Worm (Caenorhabditis elegans): Measurements from ENCODE around the gene abf-6.

The abf-6 gene

ce11 chrX:12826782-12827181 is 32.9 kb downstream of the abf-6 start:
- TF ChIP-seq nfya-1 (tag; optimal IDR thresholded peaks at IDR 0.05; ENCODE audit: insufficient read depth) = no peak
- TF ChIP-seq snpc-4 (tag; optimal IDR thresholded peaks at IDR 0.05) = no peak
- TF ChIP-seq elt-1 (tag; optimal IDR thresholded peaks at IDR 0.05) = no peak
- no peak for TF ChIP-seq eor-1 (tag; optimal IDR thresholded peaks at IDR 0.05)
- TF ChIP-seq ama-1 (optimal IDR thresholded peaks at IDR 0.05) = no peak
- no peak for TF ChIP-seq ceh-28 (tag; optimal IDR thresholded peaks at IDR 0.05)
- TF ChIP-seq fkh-2 (tag; optimal IDR thresholded peaks at IDR 0.05) = no peak
- no peak for TF ChIP-seq elt-2 (tag; optimal IDR thresholded peaks at IDR 0.05)
- no peak for TF ChIP-seq nhr-43 (tag; optimal IDR thresholded peaks at IDR 0.05; ENCODE audit: poor library complexity, severe bottlenecking)
- TF ChIP-seq ceh-16 (tag; optimal IDR thresholded peaks at IDR 0.05) = no peak

- TF ChIP-seq hmg-11 (tag; optimal IDR thresholded peaks at IDR 0.05) (peak; percentile 19), nfya-1 (tag; optimal IDR thresholded peaks at IDR 0.05; ENCODE audit: insufficient read depth) (peak; percentile 43), fkh-2 (tag; optimal IDR thresholded peaks at IDR 0.05) (no peak), ceh-82 (tag; optimal IDR thresholded peaks at IDR 0.05) (no peak), zag-1 (tag; optimal IDR thresholded peaks at IDR 0.05) (no peak), ama-1 (optimal IDR thresholded peaks at IDR 0.05) (no peak), lin-39 (tag; optimal IDR thresholded peaks at IDR 0.05) (peak; percentile 53), ztf-11 (tag; optimal IDR thresholded peaks at IDR 0.05) (no peak), nhr-23 (tag; optimal IDR thresholded peaks at IDR 0.05) (no peak), lin-15B (tag; optimal IDR thresholded peaks at IDR 0.05) (no peak), aly-2 (tag; optimal IDR thresholded peaks at IDR 0.05) (no peak), fkh-10 (GFP tag; optimal IDR thresholded peaks at IDR 0.05) (no peak), tbx-2 (tag; optimal IDR thresholded peaks at IDR 0.05) (no peak), unc-39 (tag; optimal IDR thresholded peaks at IDR 0.05) (no peak), ceh-9 (tag; optimal IDR thresholded peaks at IDR 0.05) (no peak), mml-1 (tag; optimal IDR thresholded peaks at IDR 0.05) (no peak), daf-12 (tag; optimal IDR thresholded peaks at IDR 0.05) (no peak), elt-3 (tag; optimal IDR thresholded peaks at IDR 0.05) (no peak), nhr-76 (tag; optimal IDR thresholded peaks at IDR 0.05) (no peak), nhr-12 (tag; optimal IDR thresholded peaks at IDR 0.05) (no peak)
Measured at ce11 chrX:12827741-12828408, 34.0 kb downstream of the abf-6 start.

- TF ChIP-seq ceh-28 (tag; optimal IDR thresholded peaks at IDR 0.05) = no peak
Measured at ce11 chrX:12829055-12829454, 35.1 kb downstream of the abf-6 start.

- TF ChIP-seq mdl-1 (tag; optimal IDR thresholded peaks at IDR 0.05) (no peak), egl-27 (tag; optimal IDR thresholded peaks at IDR 0.05) (no peak), tbx-2 (tag; optimal IDR thresholded peaks at IDR 0.05) (no peak), elt-3 (tag; optimal IDR thresholded peaks at IDR 0.05) (peak in 1 of 3 experiments; percentile 21), elt-2 (tag; optimal IDR thresholded peaks at IDR 0.05) (peak; percentile 24)
Measured at ce11 chrX:12834848-12835247, 40.9 kb downstream of the abf-6 start.

ce11 chrX:12843011-12843410 is 49.1 kb downstream of the abf-6 start, which contains the start of gene C52G5.2:
Gene C52G5.2 (plus strand): TSS chrX:12843311.
- TF ChIP-seq nhr-11 (tag; optimal IDR thresholded peaks at IDR 0.05) (no peak), nhr-23 (tag; optimal IDR thresholded peaks at IDR 0.05) (peak; percentile 8)

- TF ChIP-seq ceh-82 (tag; optimal IDR thresholded peaks at IDR 0.05) (no peak), ama-1 (optimal IDR thresholded peaks at IDR 0.05) (no peak), ZK546.5 (tag; optimal IDR thresholded peaks at IDR 0.05) (no peak), lsy-12 (tag; optimal IDR thresholded peaks at IDR 0.05) (peak; percentile 6), R02D3.7 (tag; optimal IDR thresholded peaks at IDR 0.05) (no peak), jun-1 (tag; optimal IDR thresholded peaks at IDR 0.05) (peak; percentile 21), hmg-11 (tag; optimal IDR thresholded peaks at IDR 0.05) (peak; percentile 0), nhr-77 (tag; optimal IDR thresholded peaks at IDR 0.05) (no peak), ztf-4 (tag; optimal IDR thresholded peaks at IDR 0.05) (no peak), nhr-237 (tag; optimal IDR thresholded peaks at IDR 0.05) (no peak), mml-1 (tag; optimal IDR thresholded peaks at IDR 0.05) (no peak), nhr-43 (tag; optimal IDR thresholded peaks at IDR 0.05; ENCODE audit: poor library complexity, severe bottlenecking) (peak; percentile 48), ceh-9 (tag; optimal IDR thresholded peaks at IDR 0.05) (no peak), nfya-1 (tag; optimal IDR thresholded peaks at IDR 0.05; ENCODE audit: insufficient read depth) (peak; percentile 25), pha-4 (tag; optimal IDR thresholded peaks at IDR 0.05) (no peak), sea-2 (GFP tag; optimal IDR thresholded peaks at IDR 0.05) (no peak), ceh-16 (tag; optimal IDR thresholded peaks at IDR 0.05) (no peak), elt-2 (tag; optimal IDR thresholded peaks at IDR 0.05) (peak; percentile 38)
Measured at ce11 chrX:12843530-12843929, 49.6 kb downstream of the abf-6 start.
